Worm (Caenorhabditis elegans) whole organism, midembryonic: Measurements from ENCODE around the gene K10H10.4.

Source experiments
- klf-2 ChIP-seq: fragments of 200-800 bp; sonication (Bioruptor generic); conservative IDR thresholded peaks from 2 replicates; pipeline ENCODE4 v1.3.6; 2022; ENCODE audit warnings: missing genetic modification reagents, missing genetic modification characterization, missing compliant biosample characterization
- med-1 ChIP-seq: sonication (generic microtip); optimal IDR thresholded peaks from 2 replicates; lab custom pipeline; 2017; ENCODE audit warnings: missing genetic modification characterization, mild to moderate bottlenecking, missing compliant biosample characterization, antibody characterized with exemption, missing genetic modification reagents; ENCODE audit not compliant: insufficient read depth

- no peak for TF ChIP-seq klf-2
- TF ChIP-seq med-1 (GFP tag; lab: Kevin White, UChicago): no peak
These were observed 1.2 kb downstream of the K10H10.4 start, which contains the start of gene K10H10.5 for ce11 chrII:14501447-14501846.
